Fruit fly (Drosophila melanogaster): ENCODE data around the gene CG3764.
A peak's percentile ranks its signal among the peaks of the same experiment; 100 is the strongest.

Gene CG3764

DNA sequence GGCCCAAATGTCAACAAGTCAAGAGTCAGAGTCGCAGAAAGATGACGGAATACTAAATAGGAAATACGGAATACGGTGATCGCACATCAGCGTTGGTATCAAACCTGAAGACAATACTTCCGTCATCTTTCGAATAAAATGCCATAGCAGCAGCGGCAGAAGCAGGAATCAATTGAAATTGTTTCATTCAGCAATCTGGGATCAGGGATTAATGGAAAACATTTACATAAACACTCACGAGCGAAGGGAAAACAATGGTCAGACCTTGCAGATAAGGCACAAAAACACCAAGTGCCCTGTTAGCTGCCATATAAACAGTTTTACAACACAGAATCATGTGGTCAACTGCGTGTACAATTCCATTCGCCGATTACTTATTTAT is 7.0 kb downstream of the CG3764 start:
- TF ChIP-seq noc (tag; optimal IDR thresholded peaks at IDR 0.05), result no peak

DNA sequence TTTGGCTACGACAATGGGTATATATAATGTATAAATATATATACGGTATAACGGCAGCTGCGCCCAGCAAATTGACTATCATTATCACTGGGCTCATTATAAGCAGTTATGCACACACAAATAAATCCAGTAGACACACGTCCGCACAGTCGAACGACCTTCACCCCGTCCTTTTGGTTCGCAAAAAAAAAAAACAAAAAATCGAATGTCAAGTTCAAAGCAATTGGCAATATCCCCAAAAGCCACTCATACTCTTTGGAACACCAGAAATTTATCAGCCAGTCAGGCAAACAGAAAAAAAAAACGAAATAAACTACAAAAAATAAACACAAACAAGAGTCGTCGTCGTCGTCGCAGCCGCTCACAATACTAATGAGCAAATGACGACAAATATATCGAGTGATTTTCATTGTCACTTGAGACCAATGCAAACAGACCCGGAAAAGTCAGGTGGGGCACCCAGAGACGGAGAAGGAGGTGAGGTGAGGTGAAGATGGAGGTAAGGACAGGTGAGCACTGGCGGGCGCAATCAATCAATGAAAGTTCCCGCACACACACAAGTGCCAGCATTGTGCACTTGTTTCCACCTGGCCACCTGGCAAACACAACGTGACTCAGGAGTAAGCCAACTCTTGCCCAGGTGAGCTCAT is 7.5 kb downstream of the CG3764 start:
- no peak for TF ChIP-seq noc (tag; optimal IDR thresholded peaks at IDR 0.05)

DNA sequence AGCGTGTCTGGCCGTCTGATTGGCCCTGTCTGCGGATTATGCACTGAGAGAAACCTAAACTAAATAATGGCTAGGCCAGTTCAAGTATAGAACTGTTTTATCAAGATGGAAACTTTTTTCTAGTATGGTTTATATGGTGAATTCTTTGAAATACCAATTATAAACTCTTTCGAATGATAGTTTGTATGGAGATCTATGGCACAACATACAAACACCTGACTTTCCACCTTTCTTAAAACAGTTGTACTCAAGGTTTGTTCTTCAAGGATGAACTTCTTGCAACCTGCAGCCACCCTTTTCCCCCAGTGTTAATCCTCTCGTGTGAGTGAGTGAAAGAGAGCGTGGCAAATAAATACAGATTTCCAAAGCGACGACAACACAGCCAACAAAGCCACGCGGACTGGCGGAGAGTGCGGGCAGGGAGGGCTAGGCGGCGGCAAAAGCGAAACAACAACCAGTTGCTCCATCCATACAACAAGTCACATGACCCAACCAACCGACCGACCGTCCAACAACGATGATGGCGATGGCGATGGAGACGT is 8.1 kb downstream of the CG3764 start:
- peak; percentile 75 for TF ChIP-seq noc (tag; optimal IDR thresholded peaks at IDR 0.05)

DNA sequence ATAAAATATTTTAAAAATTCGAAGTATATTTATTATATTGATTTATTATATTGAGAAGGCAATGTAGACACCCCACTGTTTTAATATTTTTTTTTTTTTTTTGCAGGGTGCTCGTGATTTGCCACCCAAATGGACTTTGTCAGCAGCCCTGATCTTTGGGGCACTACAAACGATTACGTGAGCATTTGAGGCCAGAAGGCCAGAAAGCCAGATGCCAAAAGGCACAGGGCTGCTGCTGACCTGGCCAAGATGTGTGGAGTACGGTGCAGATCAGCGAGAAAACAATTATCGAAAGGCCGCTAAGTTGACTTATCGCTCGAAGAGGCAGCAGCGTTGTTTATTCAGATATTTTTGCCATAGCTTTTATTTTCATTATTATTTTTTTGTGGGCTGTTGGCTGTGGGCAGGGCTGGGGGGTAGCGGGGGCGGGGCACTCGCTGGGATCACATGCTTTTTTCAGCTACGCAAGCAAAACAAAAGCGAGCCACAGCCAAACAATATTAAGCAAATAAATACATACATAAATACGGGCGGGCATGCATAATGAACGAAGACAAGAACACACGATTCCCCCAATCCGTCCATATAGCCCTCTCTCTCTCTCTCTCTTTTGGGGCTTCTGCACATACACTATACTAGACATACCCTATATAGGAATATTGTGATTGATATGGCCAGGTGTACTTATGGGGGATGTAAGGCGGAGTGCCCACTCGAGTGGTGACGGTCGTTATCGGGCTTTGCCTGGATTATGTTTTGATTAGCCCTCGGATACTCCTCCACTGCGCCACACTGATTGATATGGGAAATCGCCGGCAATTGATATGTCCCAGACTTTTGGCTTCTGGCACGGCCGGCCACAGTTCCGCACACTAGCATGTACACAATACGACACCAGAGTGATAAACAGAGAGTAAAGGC is 8.9 kb downstream of the CG3764 start:
- TF ChIP-seq noc (tag; optimal IDR thresholded peaks at IDR 0.05), result peak; percentile 22

DNA sequence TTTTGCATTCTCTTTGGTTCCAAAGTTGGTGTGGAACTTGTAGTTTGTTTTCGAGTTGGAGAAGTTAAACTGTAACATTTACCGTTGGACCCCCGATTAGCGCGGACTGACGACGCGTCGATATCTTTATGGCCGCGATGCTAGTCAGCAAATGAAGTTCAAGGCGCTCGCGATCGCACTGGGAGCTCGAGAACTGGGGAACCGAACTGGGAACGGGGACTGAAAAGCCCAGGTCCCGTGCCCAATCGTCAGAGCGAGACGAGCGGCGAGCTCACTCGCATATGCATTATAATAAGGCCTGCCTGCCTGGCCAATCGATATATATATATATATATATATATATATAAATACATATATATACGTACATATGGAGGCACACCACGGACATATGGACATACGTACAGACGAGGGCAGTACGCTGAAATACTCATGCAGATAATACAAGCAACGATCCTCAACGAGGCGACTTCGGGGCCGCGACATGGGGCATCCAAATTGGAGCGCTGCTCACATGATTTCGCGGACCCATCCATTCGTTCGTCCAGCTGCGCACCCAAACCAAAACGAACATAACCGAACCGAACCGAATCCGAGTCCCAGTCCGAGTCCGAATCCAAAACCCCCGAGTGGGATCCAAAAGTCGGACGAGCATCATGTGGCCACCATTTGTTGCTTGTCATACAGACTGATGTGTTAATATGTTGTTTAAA is 10.1 kb downstream of the CG3764 start:
- TF ChIP-seq noc (tag; optimal IDR thresholded peaks at IDR 0.05), result no peak

DNA sequence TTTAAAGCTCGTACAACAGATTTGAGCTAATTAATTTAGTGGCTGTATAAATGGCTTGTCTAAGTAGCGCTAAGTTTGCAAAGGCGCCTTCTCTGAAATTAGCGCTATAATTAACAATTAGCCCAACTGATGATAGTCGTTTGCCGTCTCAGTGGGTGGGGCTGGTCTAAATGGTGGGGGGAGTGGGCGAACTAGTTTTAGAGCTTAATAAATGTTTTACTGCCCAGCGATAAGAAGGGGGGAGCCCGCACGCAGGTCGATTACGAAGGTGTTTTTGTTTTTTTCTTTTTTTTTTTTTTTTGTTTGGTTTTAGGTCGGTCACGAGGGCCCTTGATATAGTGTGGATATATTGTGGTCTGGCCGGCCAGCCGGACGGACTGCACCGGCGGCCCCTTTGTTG is 11.3 kb downstream of the CG3764 start:
- no peak for TF ChIP-seq noc (tag; optimal IDR thresholded peaks at IDR 0.05)

DNA sequence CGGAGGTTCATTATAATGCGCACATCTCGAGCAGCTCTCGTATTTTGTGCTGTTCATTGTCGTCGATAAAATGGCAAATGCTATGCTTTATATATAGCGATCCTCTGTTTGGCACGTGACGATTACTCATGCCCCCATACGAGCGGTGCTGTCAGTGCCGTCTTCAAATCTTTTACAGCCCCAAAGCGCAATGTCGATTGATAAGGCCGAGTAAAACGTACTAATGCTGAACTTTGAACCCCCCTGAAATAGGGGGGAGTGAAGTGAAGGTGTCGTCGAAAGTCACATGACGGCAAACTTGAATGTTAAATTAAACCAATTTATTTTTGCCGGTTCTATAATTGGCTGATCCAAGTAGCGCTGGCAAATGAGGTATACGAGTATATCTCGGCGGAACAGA is 12.1 kb downstream of the CG3764 start:
- TF ChIP-seq noc (tag; optimal IDR thresholded peaks at IDR 0.05), result no peak

DNA sequence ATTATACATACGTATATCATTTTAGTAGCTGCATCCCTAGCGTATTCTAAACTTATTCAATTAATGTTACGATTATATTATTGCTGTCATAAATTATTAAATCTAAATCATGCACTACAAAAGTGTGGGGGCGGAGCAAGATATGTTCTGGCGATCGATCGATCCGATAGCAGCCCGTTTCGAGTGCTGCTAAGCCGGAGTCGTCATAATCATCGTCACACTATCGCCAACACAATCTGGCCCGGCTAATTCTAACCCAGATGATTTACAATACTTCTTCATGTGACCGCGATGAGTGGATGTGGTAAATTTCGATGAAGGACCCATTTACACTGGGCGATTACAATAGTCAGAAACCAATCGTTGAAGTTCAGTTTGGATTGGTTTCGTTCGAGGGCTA is 17.6 kb downstream of the CG3764 start:
- peak; percentile 1 for TF ChIP-seq noc (tag; optimal IDR thresholded peaks at IDR 0.05)

DNA sequence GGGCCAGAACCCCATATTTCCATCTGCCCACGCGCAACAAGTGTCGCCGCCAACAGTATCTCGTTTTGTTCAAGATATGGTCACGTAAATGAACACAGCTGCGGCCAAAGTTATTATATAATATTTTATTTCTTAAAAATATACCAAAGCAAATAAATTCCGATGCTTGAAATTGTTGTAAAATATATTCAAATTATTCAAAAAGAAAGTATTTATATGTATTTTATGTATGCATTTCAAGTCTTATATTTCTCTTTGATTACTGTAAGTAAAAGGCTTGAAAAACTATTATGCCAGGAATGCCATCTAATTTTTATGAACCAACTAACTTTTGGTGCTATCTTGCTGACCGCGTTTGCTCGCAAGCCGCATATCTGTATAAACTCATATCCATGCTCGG is 23.2 kb downstream of the CG3764 start:
- peak; percentile 46 for TF ChIP-seq noc (tag; optimal IDR thresholded peaks at IDR 0.05)

DNA sequence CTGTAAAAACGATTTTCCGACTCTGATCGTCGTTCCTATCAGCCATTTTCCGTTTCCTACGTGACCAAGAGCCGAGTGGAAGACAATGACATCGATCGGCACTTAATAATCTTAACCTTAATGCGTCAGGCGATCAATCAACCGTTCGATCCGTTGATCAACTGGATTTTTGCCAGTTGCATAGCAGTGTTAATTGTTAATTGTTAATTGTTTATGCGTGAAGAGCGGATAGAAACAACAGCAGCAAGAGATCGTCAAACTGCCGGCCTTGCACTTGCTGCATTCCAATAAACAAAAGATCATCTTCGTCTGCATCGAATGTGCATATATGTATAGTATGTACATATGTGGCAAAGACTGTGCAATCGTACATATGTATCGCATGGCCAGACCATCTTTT is 23.8 kb downstream of the CG3764 start:
- TF ChIP-seq noc (tag; optimal IDR thresholded peaks at IDR 0.05), result no peak

DNA sequence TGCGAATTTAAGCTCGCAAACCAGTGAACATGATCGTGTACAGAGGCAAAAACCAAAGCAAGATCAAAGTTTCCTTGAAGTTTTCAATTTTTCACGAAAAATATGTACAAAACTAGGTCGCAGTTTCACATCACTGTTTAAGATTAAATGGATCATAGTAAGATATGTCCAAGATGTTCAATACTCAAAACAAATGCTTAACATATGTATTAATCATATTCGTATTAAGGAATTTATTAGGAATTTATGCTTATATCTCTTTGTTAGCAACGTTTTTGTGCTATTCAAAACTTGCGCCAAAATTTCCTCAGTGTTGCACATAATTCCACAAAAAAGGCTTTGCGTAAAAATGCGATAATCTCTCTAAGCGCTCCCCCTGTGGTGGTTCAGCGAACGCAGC is 25.0 kb downstream of the CG3764 start:
- no peak for TF ChIP-seq noc (tag; optimal IDR thresholded peaks at IDR 0.05)

DNA sequence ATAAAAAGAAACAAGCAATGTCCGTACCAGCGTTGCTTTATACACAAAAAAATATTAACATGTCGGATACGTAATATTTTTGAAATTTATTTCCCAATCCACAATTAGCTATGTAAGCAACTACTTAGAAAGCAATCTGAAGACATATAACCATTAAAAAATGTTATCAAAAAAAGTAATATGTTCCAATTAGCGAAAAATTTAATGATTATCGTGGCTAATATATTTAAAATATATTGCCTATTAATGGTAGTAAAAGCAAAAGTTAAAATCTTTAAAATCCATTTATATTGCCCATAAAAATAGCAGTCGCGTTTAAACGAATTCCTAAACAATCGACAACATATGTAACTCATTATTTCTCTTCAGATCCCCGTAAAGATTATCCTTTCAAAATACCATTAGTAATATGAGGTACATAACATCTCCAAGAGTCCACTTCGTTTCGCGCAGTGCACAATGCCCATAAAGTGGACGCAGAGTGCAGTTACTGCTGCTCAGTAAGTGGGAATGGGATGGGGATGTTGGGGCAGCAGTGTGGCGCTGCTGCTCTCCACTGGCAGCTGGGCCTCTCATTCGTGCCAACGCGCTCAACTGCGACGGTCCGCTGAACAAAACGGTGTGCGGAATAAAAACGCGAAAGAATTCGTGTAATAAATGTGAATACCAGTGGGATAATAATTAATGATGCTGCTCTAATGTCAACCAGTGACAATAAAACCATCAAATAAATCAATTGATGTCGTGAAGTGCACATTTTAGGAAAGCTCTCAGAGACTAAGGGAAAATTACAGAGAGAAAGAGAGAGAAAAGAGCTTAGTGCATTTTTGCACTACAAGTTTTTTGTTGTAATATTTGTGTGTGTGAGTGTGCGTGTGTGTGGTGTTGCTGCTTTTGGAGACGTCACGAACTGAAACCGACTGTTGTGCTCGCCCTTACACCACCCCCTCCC is 26.0 kb downstream of the CG3764 start:
- no peak for TF ChIP-seq noc (tag; optimal IDR thresholded peaks at IDR 0.05)

DNA sequence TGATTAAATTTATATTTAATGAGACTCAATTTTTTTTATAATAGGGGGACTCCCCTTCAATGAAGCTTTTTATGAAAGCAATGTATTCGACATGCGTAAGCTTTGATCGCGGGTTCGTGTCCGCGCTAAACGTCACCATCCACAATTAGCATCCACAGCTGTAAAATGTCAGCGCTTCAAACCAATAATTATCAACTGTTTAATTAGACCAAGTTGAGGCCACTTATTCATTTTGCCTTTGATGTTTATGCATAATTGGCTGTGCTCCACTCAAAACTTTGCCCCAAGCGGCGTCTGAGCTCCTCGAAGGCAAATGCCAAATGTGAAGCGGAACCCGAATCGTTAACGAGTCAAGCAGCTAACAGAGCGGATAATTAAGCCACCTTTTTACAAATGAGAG is 26.8 kb downstream of the CG3764 start:
- TF ChIP-seq noc (tag; optimal IDR thresholded peaks at IDR 0.05), result no peak

DNA sequence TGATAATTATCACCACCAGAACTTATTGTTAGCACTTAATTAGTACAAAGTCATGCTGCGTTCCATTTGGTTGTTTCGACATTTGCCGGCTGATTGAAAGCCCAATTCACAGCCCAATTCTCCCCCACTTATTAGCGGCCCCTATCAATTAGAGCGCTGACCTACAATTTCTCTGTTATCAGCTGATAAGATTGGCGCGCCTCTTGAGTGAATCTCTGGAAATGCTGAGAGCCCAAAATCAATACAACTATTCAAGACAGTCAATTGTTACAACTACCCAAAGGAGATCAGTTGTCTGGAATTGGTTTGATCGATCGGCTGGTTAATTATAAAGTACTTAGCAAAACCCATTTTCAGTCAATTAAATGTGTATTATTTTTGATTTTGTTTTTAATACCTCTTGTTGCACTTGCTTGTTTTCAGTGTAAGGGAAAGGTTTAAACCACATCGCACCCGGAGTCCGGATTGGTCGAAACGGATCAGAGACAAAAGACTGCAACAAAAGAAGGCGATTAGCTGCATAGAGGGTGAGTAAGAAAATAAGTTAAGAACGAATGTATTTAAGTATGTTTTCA is 27.5 kb downstream of the CG3764 start:
- peak; percentile 8 for TF ChIP-seq noc (tag; optimal IDR thresholded peaks at IDR 0.05)

DNA sequence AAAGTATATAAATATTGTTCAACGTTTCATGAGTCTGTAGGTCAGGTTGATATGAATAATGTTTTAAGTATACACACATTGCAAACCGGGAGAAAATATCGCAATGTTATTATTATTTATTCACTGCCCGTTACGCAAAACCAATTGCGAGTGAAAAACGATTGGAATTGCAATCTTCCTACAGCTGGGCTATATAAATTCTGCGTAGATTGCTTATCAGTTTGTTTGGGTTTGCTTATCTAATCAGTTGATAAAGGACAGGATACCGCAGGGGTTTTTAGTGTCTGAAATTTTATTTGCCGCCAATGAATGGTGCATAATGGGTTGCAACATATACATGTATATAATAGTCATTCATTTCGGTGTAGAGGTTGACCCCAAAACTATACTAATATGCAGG is 28.3 kb downstream of the CG3764 start:
- no peak for TF ChIP-seq noc (tag; optimal IDR thresholded peaks at IDR 0.05)

Data from whole organism, larva.